Worm (Caenorhabditis elegans) whole organism, L4 larva: ENCODE results near the gene tir-1.

Source experiments
- D1046.2 ChIP-seq: fragments of 200-800 bp; sonication (Bioruptor generic); IDR thresholded peaks from 2 replicates; pipeline ENCODE4 v1.3.6; 2022; ENCODE audit warnings: missing genetic modification characterization, missing compliant biosample characterization
- F26F4.8 ChIP-seq: fragments of 200-800 bp; sonication (Bioruptor generic); conservative IDR thresholded peaks from 2 replicates; pipeline ENCODE4 v1.3.6; 2022; ENCODE audit warnings: missing genetic modification characterization, missing compliant biosample characterization
- F44E2.7 ChIP-seq: fragments of 200-800 bp; sonication (Bioruptor generic); IDR thresholded peaks from 2 replicates; pipeline ENCODE4 v2.1.2; 2022; ENCODE audit warnings: missing genetic modification characterization, missing compliant biosample characterization
- T20F7.1 ChIP-seq: fragments of 200-800 bp; sonication (Bioruptor generic); optimal IDR thresholded peaks from 2 replicates; lab custom pipeline; 2018; ENCODE audit warnings: mild to moderate bottlenecking, missing genetic modification characterization, missing compliant biosample characterization
- ZK337.2 ChIP-seq: fragments of 200-800 bp; sonication (Bioruptor generic); IDR thresholded peaks from 2 replicates; pipeline ENCODE4 v1.3.6; 2022; ENCODE audit warnings: missing genetic modification reagents, missing genetic modification characterization, missing compliant biosample characterization
- aly-2 ChIP-seq: sonication (generic microtip); optimal IDR thresholded peaks from 2 replicates; lab custom pipeline; 2018; ENCODE audit warnings: missing biosample characterization, missing genetic modification characterization
- ceh-32 ChIP-seq: sonication (generic microtip); optimal IDR thresholded peaks from 2 replicates; lab custom pipeline; 2016; ENCODE audit warnings: mild to moderate bottlenecking, missing genetic modification characterization, missing compliant biosample characterization; ENCODE audit not compliant: poor library complexity
- ceh-44 ChIP-seq: fragments of 200-800 bp; sonication (Bioruptor generic); IDR thresholded peaks from 2 replicates; pipeline ENCODE4 v1.3.6; 2022; ENCODE audit warnings: missing genetic modification reagents, missing genetic modification characterization, missing compliant biosample characterization
- ceh-62 ChIP-seq: sonication (generic microtip); optimal IDR thresholded peaks from 2 replicates; lab custom pipeline; 2017; ENCODE audit warnings: missing biosample characterization, missing genetic modification characterization
- ceh-82 ChIP-seq: sonication (generic microtip); optimal IDR thresholded peaks from 2 replicates; lab custom pipeline; 2017; ENCODE audit warnings: missing biosample characterization, missing genetic modification characterization
- ces-1 ChIP-seq: fragments of 150-350 bp; sonication (generic microtip); optimal IDR thresholded peaks from 4 replicates; lab custom pipeline; 2014; ENCODE audit warnings: missing biosample characterization, missing genetic modification reagents, missing genetic modification characterization
- cey-2 ChIP-seq: sonication (generic microtip); optimal IDR thresholded peaks from 3 replicates; lab custom pipeline; 2017; ENCODE audit warnings: missing genetic modification characterization, mild to moderate bottlenecking, missing compliant biosample characterization, antibody characterized with exemption, borderline replicate concordance; ENCODE audit not compliant: insufficient read depth
- ctbp-1 ChIP-seq: fragments of 200-800 bp; sonication (Bioruptor generic); IDR thresholded peaks from 2 replicates; pipeline ENCODE4 v1.3.6; 2022; ENCODE audit warnings: missing genetic modification reagents, missing genetic modification characterization, missing compliant biosample characterization
- daf-16 ChIP-seq, 3 experiments: sonication (generic microtip); optimal IDR thresholded peaks; 2 replicates each; lab custom pipeline; 2016 to 2017; ENCODE audit warnings: missing genetic modification characterization in 3 of 3, missing genetic modification reagents in 3 of 3, mild to moderate bottlenecking in 2 of 3, missing compliant biosample characterization in 2 of 3, missing biosample characterization in 1 of 3, moderate library complexity in 1 of 3
- daf-19 ChIP-seq: fragments of 200-800 bp; sonication (Bioruptor generic); conservative IDR thresholded peaks from 2 replicates; pipeline ENCODE4 v1.3.6; 2022; ENCODE audit warnings: missing genetic modification characterization, missing compliant biosample characterization
- dpl-1 ChIP-seq: fragments of 150-350 bp; optimal IDR thresholded peaks from 2 replicates; lab custom pipeline; 2014; ENCODE audit warnings: missing biosample characterization, missing genetic modification reagents, missing genetic modification characterization
- egl-27 ChIP-seq: sonication (generic microtip); optimal IDR thresholded peaks from 3 replicates; lab custom pipeline; 2017; ENCODE audit warnings: missing biosample characterization, missing genetic modification reagents, missing genetic modification characterization
- egl-43 ChIP-seq: fragments of 200-800 bp; sonication (Bioruptor generic); IDR thresholded peaks from 2 replicates; pipeline ENCODE4 v1.3.6; 2022; ENCODE audit warnings: missing genetic modification reagents, missing genetic modification characterization, missing compliant biosample characterization
- gei-8 ChIP-seq: fragments of 200-800 bp; sonication (Bioruptor generic); optimal IDR thresholded peaks from 2 replicates; lab custom pipeline; 2018; ENCODE audit warnings: mild to moderate bottlenecking, missing genetic modification characterization, missing compliant biosample characterization
- hlh-11 ChIP-seq: fragments of 200-800 bp; sonication (Bioruptor generic); optimal IDR thresholded peaks from 2 replicates; lab custom pipeline; 2018; ENCODE audit warnings: mild to moderate bottlenecking, missing genetic modification characterization, missing compliant biosample characterization
- hlh-30 ChIP-seq: sonication (generic microtip); optimal IDR thresholded peaks from 2 replicates; lab custom pipeline; 2017; ENCODE audit warnings: antibody characterized with exemption, mild to moderate bottlenecking, missing genetic modification characterization, missing compliant biosample characterization; ENCODE audit not compliant: insufficient read depth
- lim-7 ChIP-seq: fragments of 200-800 bp; sonication (Bioruptor generic); IDR thresholded peaks from 2 replicates; pipeline ENCODE4 v1.3.6; 2022; ENCODE audit warnings: missing genetic modification characterization, missing compliant biosample characterization
- lin-1 ChIP-seq: fragments of 200-800 bp; sonication (Bioruptor generic); IDR thresholded peaks from 2 replicates; pipeline ENCODE4 v1.3.6; 2022; ENCODE audit warnings: missing genetic modification reagents, missing genetic modification characterization, missing compliant biosample characterization
- lsy-2 ChIP-seq, 2 experiments: fragments of 150-350 bp in 1 of 2; sonication (generic microtip) in 1 of 2; optimal IDR thresholded peaks; 2 replicates each; lab custom pipeline; 2014 to 2017; ENCODE audit warnings: missing biosample characterization in 2 of 2, missing genetic modification characterization in 2 of 2
- madf-5 ChIP-seq, 2 experiments: fragments of 200-800 bp; sonication (Bioruptor generic); IDR thresholded peaks; 2 replicates each; pipeline ENCODE4 v1.3.6; 2022; ENCODE audit warnings: missing compliant biosample characterization in 2 of 2, missing genetic modification characterization in 2 of 2
- nhr-102 ChIP-seq: sonication (generic microtip); optimal IDR thresholded peaks from 2 replicates; lab custom pipeline; 2016; ENCODE audit warnings: mild to moderate bottlenecking, missing genetic modification characterization, moderate library complexity, missing compliant biosample characterization
- nhr-25 ChIP-seq: sonication (generic microtip); optimal IDR thresholded peaks from 2 replicates; lab custom pipeline; 2017; ENCODE audit warnings: missing genetic modification characterization, mild to moderate bottlenecking, missing compliant biosample characterization, antibody characterized with exemption, moderate library complexity, borderline replicate concordance; ENCODE audit not compliant: insufficient read depth
- nhr-6 ChIP-seq: fragments of 150-350 bp; optimal IDR thresholded peaks from 2 replicates; lab custom pipeline; 2014; ENCODE audit warnings: missing biosample characterization, missing genetic modification characterization
- nhr-76 ChIP-seq: fragments of 150-350 bp; optimal IDR thresholded peaks from 2 replicates; lab custom pipeline; 2014; ENCODE audit warnings: missing biosample characterization, missing genetic modification characterization
- pha-4 ChIP-seq, 2 experiments: fragments of 150-350 bp in 1 of 2; fragments of 200-800 bp in 1 of 2; sonication (Bioruptor generic) in 1 of 2; IDR thresholded peaks in 1 of 2; optimal IDR thresholded peaks in 1 of 2; 2 replicates each; pipeline versions ENCODE4 v1.3.6 to Lab custom; 2014 to 2022; ENCODE audit warnings: missing genetic modification characterization in 2 of 2, missing genetic modification reagents in 2 of 2, missing biosample characterization in 1 of 2, missing compliant biosample characterization in 1 of 2
- php-3 ChIP-seq: fragments of 200-800 bp; sonication (Bioruptor generic); IDR thresholded peaks from 2 replicates; pipeline ENCODE4 v1.3.6; 2022; ENCODE audit warnings: missing genetic modification reagents, missing genetic modification characterization, missing compliant biosample characterization
- rbr-2 ChIP-seq: sonication (generic microtip); optimal IDR thresholded peaks from 2 replicates; lab custom pipeline; 2016; ENCODE audit warnings: missing genotype, missing genetic modification characterization, missing compliant biosample characterization
- set-16 ChIP-seq: fragments of 200-800 bp; sonication (Bioruptor generic); IDR thresholded peaks from 2 replicates; pipeline ENCODE4 v1.3.6; 2022; ENCODE audit warnings: missing genetic modification reagents, missing genetic modification characterization, missing compliant biosample characterization
- snpc-1.2 ChIP-seq: fragments of 200-800 bp; sonication (Bioruptor generic); IDR thresholded peaks from 2 replicates; pipeline ENCODE4 v1.3.6; 2022; ENCODE audit warnings: missing genetic modification reagents, missing genetic modification characterization, missing compliant biosample characterization
- spr-3 ChIP-seq: fragments of 200-800 bp; sonication (Bioruptor generic); optimal IDR thresholded peaks from 2 replicates; lab custom pipeline; 2018; ENCODE audit warnings: mild to moderate bottlenecking, missing genetic modification characterization, missing compliant biosample characterization
- tag-97 ChIP-seq: fragments of 200-800 bp; sonication (Bioruptor generic); IDR thresholded peaks from 2 replicates; pipeline ENCODE4 v1.3.6; 2022; ENCODE audit warnings: missing genetic modification characterization, missing compliant biosample characterization
- tra-1 ChIP-seq: fragments of 200-800 bp; sonication (Bioruptor generic); IDR thresholded peaks from 2 replicates; pipeline ENCODE4 v1.3.6; 2022; ENCODE audit warnings: missing genetic modification reagents, missing genetic modification characterization, missing compliant biosample characterization
- unc-39 ChIP-seq: sonication (generic microtip); optimal IDR thresholded peaks from 2 replicates; lab custom pipeline; 2017; ENCODE audit warnings: missing biosample characterization, missing genetic modification characterization
- zag-1 ChIP-seq: fragments of 150-350 bp; optimal IDR thresholded peaks from 2 replicates; lab custom pipeline; 2014; ENCODE audit warnings: missing biosample characterization, missing genetic modification characterization
- zip-2 ChIP-seq: fragments of 150-350 bp; optimal IDR thresholded peaks from 2 replicates; lab custom pipeline; 2014; ENCODE audit warnings: missing biosample characterization, missing genetic modification characterization
- ztf-7 ChIP-seq: fragments of 150-350 bp; optimal IDR thresholded peaks from 2 replicates; lab custom pipeline; 2014; ENCODE audit warnings: missing biosample characterization, missing genetic modification characterization

Gene tir-1

DNA sequence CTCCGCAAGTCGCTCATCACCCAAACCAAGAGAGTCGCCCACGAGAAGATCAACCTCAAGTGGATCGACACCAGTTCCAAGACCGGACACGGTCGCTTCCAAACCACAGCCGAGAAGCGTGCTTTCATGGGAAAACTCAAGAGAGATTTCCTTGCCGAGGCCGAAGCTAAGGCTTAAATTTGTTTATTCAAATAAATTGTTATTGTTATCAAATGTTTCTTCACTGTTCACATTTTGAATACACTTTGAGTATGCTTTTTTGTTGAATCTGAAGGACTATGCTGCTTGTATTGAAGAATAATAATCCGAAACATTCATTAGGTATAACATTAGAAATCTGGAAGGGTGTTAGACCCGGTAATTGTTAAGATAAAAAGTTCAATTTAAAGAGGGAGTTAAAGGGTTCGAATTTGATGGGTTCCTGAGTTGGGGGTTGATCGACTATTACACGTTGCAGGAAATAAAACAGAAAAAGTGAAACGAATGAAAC, 32.1 kb downstream of the tir-1 start (continued):
- TF ChIP-seq unc-39 (tag; lab: Kevin White, UChicago) (no peak), ceh-44 (GFP tag; lab: Robert Waterston, UW) (no peak), hlh-30 (tag; lab: Kevin White, UChicago) (no peak), gei-8 (GFP tag; lab: Kevin White, UChicago) (no peak), ceh-32 (tag; lab: Kevin White, UChicago) (no peak), rbr-2 (tag; lab: Kevin White, UChicago) (no peak), ceh-82 (tag; lab: Kevin White, UChicago) (no peak), D1046.2 (GFP tag; lab: Robert Waterston, UW) (peak; percentile 75; the same call in 1 of the 2 replicates), hlh-11 (tag; lab: Kevin White, UChicago) (no peak), madf-5 (GFP tag; IDR thresholded peaks at IDR 0.05; lab: Robert Waterston, UW) (peak in 1 of 2 experiments; percentile 82; a peak in 1 of 4 replicates), lin-1 (GFP tag; lab: Robert Waterston, UW) (peak; percentile 17), ctbp-1 (GFP tag; lab: Robert Waterston, UW) (peak; percentile 37; the same call in 1 of the 2 replicates), tag-97 (GFP tag; lab: Robert Waterston, UW) (no peak), nhr-25 (tag; lab: Kevin White, UChicago) (no peak), nhr-76 (no peak), dpl-1 (GFP tag; lab: Kevin White, UChicago) (no peak), F44E2.7 (GFP tag; lab: Robert Waterston, UW) (0 out of 2 replicates have a peak, but pooled peaks have one; percentile 17), egl-27 (tag; lab: Kevin White, UChicago) (no peak), F26F4.8 (GFP tag; lab: Robert Waterston, UW) (no peak), snpc-1.2 (peak; percentile 71), php-3 (GFP tag; lab: Robert Waterston, UW) (0 out of 2 replicates have a peak, but pooled peaks have one; percentile 20), nhr-102 (tag; lab: Kevin White, UChicago) (peak; percentile 56), daf-16 (GFP tag; optimal IDR thresholded peaks at IDR 0.05; lab: Kevin White, UChicago) (peak in 1 of 2 experiments; percentile 18), daf-16 (tag; optimal IDR thresholded peaks at IDR 0.05; lab: Kevin White, UChicago) (peak; percentile 3), aly-2 (tag; lab: Kevin White, UChicago) (peak; percentile 86), nhr-6 (tag; lab: Kevin White, UChicago) (no peak), ZK337.2 (GFP tag; lab: Robert Waterston, UW) (no peak), ztf-7 (tag; lab: Kevin White, UChicago) (no peak), spr-3 (peak; percentile 54), set-16 (GFP tag; lab: Robert Waterston, UW) (peak; percentile 44)

DNA sequence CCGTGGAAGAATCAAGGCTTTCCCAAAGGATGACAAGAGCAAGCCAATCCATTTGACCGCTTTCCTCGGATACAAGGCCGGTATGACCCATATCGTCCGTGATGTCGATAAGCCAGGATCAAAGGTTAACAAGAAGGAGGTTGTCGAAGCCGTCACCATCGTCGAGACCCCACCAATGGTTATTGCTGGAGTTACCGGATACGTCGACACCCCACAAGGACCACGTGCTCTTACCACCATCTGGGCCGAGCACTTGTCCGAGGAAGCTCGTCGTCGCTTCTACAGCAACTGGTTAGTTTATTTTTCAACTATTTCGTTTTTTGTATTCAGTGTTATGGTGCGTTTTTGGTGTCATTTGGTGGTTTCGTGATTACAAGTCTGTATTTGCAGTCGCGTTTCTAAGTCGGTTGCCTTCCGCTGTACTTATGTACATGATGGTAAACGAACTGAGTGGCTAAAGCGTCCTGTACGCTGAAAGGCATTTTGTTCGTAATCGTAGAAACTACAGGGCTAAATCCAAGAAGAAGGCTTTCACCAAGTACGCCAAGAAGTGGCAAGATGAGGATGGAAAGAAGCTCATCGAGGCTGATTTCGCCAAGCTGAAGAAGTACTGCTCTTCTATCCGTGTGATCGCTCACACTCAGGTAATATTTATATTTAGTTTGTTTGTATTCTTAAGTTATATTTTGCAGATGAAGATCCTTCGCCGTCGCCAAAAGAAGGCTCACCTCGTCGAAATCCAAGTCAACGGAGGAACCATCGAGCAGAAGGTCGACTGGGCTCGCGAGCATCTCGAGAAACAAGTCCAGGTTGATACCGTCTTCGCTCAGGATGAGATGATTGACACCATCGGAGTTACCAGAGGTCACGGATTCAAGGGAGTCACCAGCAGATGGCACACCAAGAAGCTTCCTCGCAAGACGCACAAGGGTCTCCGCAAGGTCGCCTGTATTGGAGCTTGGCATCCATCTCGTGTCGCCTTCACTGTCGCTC, 33.2 kb downstream of the tir-1 start:
- TF ChIP-seq set-16 (GFP tag; lab: Robert Waterston, UW), result peak; percentile 62
- peak; percentile 81; the same call in 1 of the 2 replicates for TF ChIP-seq daf-19 (GFP tag; lab: Robert Waterston, UW)
- TF ChIP-seq gei-8 (GFP tag; lab: Kevin White, UChicago), result no peak
- TF ChIP-seq T20F7.1, result no peak
- TF ChIP-seq egl-27 (tag; lab: Kevin White, UChicago), result no peak
- no peak for TF ChIP-seq daf-16 (GFP tag; optimal IDR thresholded peaks at IDR 0.05; lab: Kevin White, UChicago)
- TF ChIP-seq daf-16 (tag; optimal IDR thresholded peaks at IDR 0.05; lab: Kevin White, UChicago), result no peak
- peak in 1 of 2 experiments; percentile 10 for TF ChIP-seq lsy-2 (tag; optimal IDR thresholded peaks at IDR 0.05; lab: Kevin White, UChicago)
- TF ChIP-seq snpc-1.2, result peak; percentile 56
- TF ChIP-seq tra-1 (GFP tag; lab: Robert Waterston, UW), result no peak
- TF ChIP-seq egl-43 (GFP tag; lab: Robert Waterston, UW), result peak; percentile 25; the same call in 1 of the 2 replicates
- no peak for TF ChIP-seq zag-1 (tag; lab: Kevin White, UChicago)
- TF ChIP-seq ceh-62 (tag; lab: Kevin White, UChicago), result no peak
- peak; percentile 15; the same call in 1 of the 2 replicates for TF ChIP-seq lim-7 (GFP tag; lab: Robert Waterston, UW)
- TF ChIP-seq ces-1, result no peak
- no peak for TF ChIP-seq zip-2
- TF ChIP-seq pha-4 (GFP tag; IDR thresholded peaks at IDR 0.05; lab: Robert Waterston, UW), result no peak; the same call in 1 of the 2 replicates
- no peak for TF ChIP-seq pha-4 (tag; optimal IDR thresholded peaks at IDR 0.05; lab: Kevin White, UChicago)
- no peak for TF ChIP-seq cey-2 (tag; lab: Kevin White, UChicago)
- TF ChIP-seq, all 104 proteins: peak for 6
